Worm (Caenorhabditis elegans) whole organism, L1 larva: ENCODE measurements around the gene F01G10.6.

ENCODE experiments used
- C34B4.2 ChIP-seq: sonication (generic microtip); optimal IDR thresholded peaks from 2 replicates; lab custom pipeline; 2017; ENCODE audit warnings: mild to moderate bottlenecking, missing genetic modification characterization, missing compliant biosample characterization
- F16B12.6 ChIP-seq: fragments of 150-350 bp; optimal IDR thresholded peaks from 2 replicates; lab custom pipeline; 2014; ENCODE audit warnings: missing biosample characterization, missing genetic modification characterization
- Y116A8C.19 ChIP-seq: sonication (generic microtip); optimal IDR thresholded peaks from 2 replicates; lab custom pipeline; 2016; ENCODE audit warnings: missing compliant biosample characterization, missing genetic modification characterization, borderline replicate concordance
- aha-1 ChIP-seq: fragments of 150-350 bp; optimal IDR thresholded peaks from 2 replicates; lab custom pipeline; 2014; ENCODE audit warnings: missing biosample characterization, missing genetic modification characterization
- aly-2 ChIP-seq: fragments of 150-350 bp; optimal IDR thresholded peaks from 2 replicates; lab custom pipeline; 2014; ENCODE audit warnings: missing biosample characterization, missing genetic modification characterization
- ama-1 ChIP-seq: fragments of 150-350 bp; optimal IDR thresholded peaks from 2 replicates; lab custom pipeline; 2014
- blmp-1 ChIP-seq: fragments of 150-350 bp; optimal IDR thresholded peaks from 2 replicates; lab custom pipeline; 2014; ENCODE audit warnings: missing biosample characterization, missing genetic modification characterization
- ceh-63 ChIP-seq: fragments of 200-800 bp; sonication (Bioruptor generic); optimal IDR thresholded peaks from 2 replicates; lab custom pipeline; 2018; ENCODE audit warnings: mild to moderate bottlenecking, missing genetic modification characterization, missing compliant biosample characterization
- ceh-8 ChIP-seq: fragments of 200-800 bp; sonication (Bioruptor generic); optimal IDR thresholded peaks from 2 replicates; lab custom pipeline; 2018; ENCODE audit warnings: mild to moderate bottlenecking, missing genetic modification characterization, moderate library complexity, missing compliant biosample characterization
- ceh-82 ChIP-seq, 3 experiments: fragments of 150-350 bp in 1 of 3; sonication (generic microtip) in 2 of 3; optimal IDR thresholded peaks; 2 replicates each; lab custom pipeline; 2014 to 2017; ENCODE audit warnings: missing biosample characterization in 3 of 3, missing genetic modification characterization in 3 of 3
- ces-1 ChIP-seq: fragments of 150-350 bp; optimal IDR thresholded peaks from 2 replicates; lab custom pipeline; 2014; ENCODE audit warnings: missing biosample characterization, missing genetic modification reagents, missing genetic modification characterization
- dpl-1 ChIP-seq, 3 experiments: fragments of 150-350 bp in 2 of 3; sonication (generic microtip) in 1 of 3; optimal IDR thresholded peaks; 2 replicates each; lab custom pipeline; 2014 to 2017; ENCODE audit warnings: missing biosample characterization in 3 of 3, missing genetic modification characterization in 3 of 3, missing genetic modification reagents in 3 of 3
- efl-1 ChIP-seq, 4 experiments: fragments of 150-350 bp; optimal IDR thresholded peaks in 3 of 4; peaks in 1 of 4; 1 replicate in 1 of 4; 2 replicates in 3 of 4; lab custom pipeline; 2014; ENCODE audit warnings: missing biosample characterization in 2 of 4, missing genetic modification characterization in 2 of 4, missing genetic modification reagents in 2 of 4
- efl-3 ChIP-seq: fragments of 200-800 bp; sonication (Bioruptor generic); optimal IDR thresholded peaks from 2 replicates; lab custom pipeline; 2018; ENCODE audit warnings: mild to moderate bottlenecking, missing genetic modification characterization, missing compliant biosample characterization
- egl-13 ChIP-seq: sonication (generic microtip); optimal IDR thresholded peaks from 2 replicates; lab custom pipeline; 2016; ENCODE audit warnings: missing genotype, missing genetic modification reagents, missing genetic modification characterization, missing compliant biosample characterization
- elt-2 ChIP-seq: sonication (generic microtip); optimal IDR thresholded peaks from 2 replicates; lab custom pipeline; 2016; ENCODE audit warnings: missing genetic modification characterization, mild to moderate bottlenecking, inconsistent platforms, missing compliant biosample characterization, missing genetic modification reagents
- ets-5 ChIP-seq: fragments of 200-800 bp; sonication (Bioruptor generic); IDR thresholded peaks from 2 replicates; pipeline ENCODE4 v1.3.6; 2022; ENCODE audit warnings: missing genetic modification characterization, missing compliant biosample characterization
- fkh-10 ChIP-seq: sonication (generic microtip); optimal IDR thresholded peaks from 2 replicates; lab custom pipeline; 2017; ENCODE audit warnings: missing biosample characterization, missing genetic modification reagents, missing genetic modification characterization
- fkh-4 ChIP-seq: sonication (generic microtip); optimal IDR thresholded peaks from 2 replicates; lab custom pipeline; 2016; ENCODE audit warnings: missing compliant biosample characterization, missing genetic modification characterization, borderline replicate concordance
- fkh-8 ChIP-seq: sonication (generic microtip); optimal IDR thresholded peaks from 2 replicates; lab custom pipeline; 2016; ENCODE audit warnings: mild to moderate bottlenecking, missing genetic modification characterization, missing compliant biosample characterization
- grh-1 ChIP-seq: fragments of 200-800 bp; sonication (Bioruptor generic); IDR thresholded peaks from 2 replicates; pipeline ENCODE4 v1.3.6; 2022; ENCODE audit warnings: missing genetic modification reagents, missing genetic modification characterization, missing compliant biosample characterization
- hpl-2 ChIP-seq: fragments of 150-350 bp; optimal IDR thresholded peaks from 2 replicates; lab custom pipeline; 2014; ENCODE audit warnings: missing biosample characterization, missing genetic modification reagents, missing genetic modification characterization
- irx-1 ChIP-seq: sonication (generic microtip); optimal IDR thresholded peaks from 2 replicates; lab custom pipeline; 2016; ENCODE audit warnings: missing genetic modification characterization, missing compliant biosample characterization
- lin-13 ChIP-seq: fragments of 150-350 bp; optimal IDR thresholded peaks from 2 replicates; lab custom pipeline; 2014; ENCODE audit warnings: missing biosample characterization, missing genetic modification reagents, missing genetic modification characterization
- lin-35 ChIP-seq, 2 experiments: fragments of 150-350 bp; optimal IDR thresholded peaks; 2 replicates each; lab custom pipeline; 2014; ENCODE audit warnings: missing biosample characterization in 2 of 2, missing genetic modification characterization in 2 of 2, missing genetic modification reagents in 2 of 2
- lin-39 ChIP-seq: fragments of 150-350 bp; optimal IDR thresholded peaks from 2 replicates; lab custom pipeline; 2014; ENCODE audit warnings: missing biosample characterization, missing genetic modification reagents, missing genetic modification characterization
- mep-1 ChIP-seq: fragments of 150-350 bp; optimal IDR thresholded peaks from 2 replicates; lab custom pipeline; 2014; ENCODE audit warnings: missing biosample characterization, missing genetic modification characterization
- nhr-11 ChIP-seq: fragments of 150-350 bp; optimal IDR thresholded peaks from 2 replicates; lab custom pipeline; 2014; ENCODE audit warnings: missing biosample characterization, missing genetic modification characterization
- nhr-12 ChIP-seq: sonication (generic microtip); optimal IDR thresholded peaks from 2 replicates; lab custom pipeline; 2017; ENCODE audit warnings: missing biosample characterization, missing genetic modification characterization
- nhr-19 ChIP-seq: fragments of 200-800 bp; sonication (Bioruptor generic); conservative IDR thresholded peaks from 2 replicates; pipeline ENCODE4 v1.3.6; 2022; ENCODE audit warnings: missing genetic modification characterization, missing compliant biosample characterization
- nhr-47 ChIP-seq: sonication (generic microtip); optimal IDR thresholded peaks from 2 replicates; lab custom pipeline; 2016; ENCODE audit warnings: mild to moderate bottlenecking, missing genetic modification characterization, moderate library complexity, missing compliant biosample characterization
- nhr-76 ChIP-seq: sonication (generic microtip); optimal IDR thresholded peaks from 2 replicates; lab custom pipeline; 2017; ENCODE audit warnings: missing biosample characterization, missing genetic modification characterization
- nhr-77 ChIP-seq: fragments of 150-350 bp; optimal IDR thresholded peaks from 2 replicates; lab custom pipeline; 2014; ENCODE audit warnings: missing biosample characterization, missing genetic modification characterization
- nhr-90 ChIP-seq: sonication (generic microtip); optimal IDR thresholded peaks from 2 replicates; lab custom pipeline; 2016; ENCODE audit warnings: mild to moderate bottlenecking, missing genetic modification characterization, missing compliant biosample characterization; ENCODE audit not compliant: poor library complexity
- pag-3 ChIP-seq: sonication (generic microtip); optimal IDR thresholded peaks from 2 replicates; lab custom pipeline; 2017; ENCODE audit warnings: missing genetic modification characterization, mild to moderate bottlenecking, missing compliant biosample characterization, antibody characterized with exemption, borderline replicate concordance; ENCODE audit not compliant: insufficient read depth
- pax-3 ChIP-seq: fragments of 200-800 bp; sonication (Bioruptor generic); optimal IDR thresholded peaks from 2 replicates; lab custom pipeline; 2018; ENCODE audit warnings: mild to moderate bottlenecking, missing genetic modification characterization, moderate library complexity, missing compliant biosample characterization
- pqm-1 ChIP-seq: sonication (generic microtip); optimal IDR thresholded peaks from 3 replicates; lab custom pipeline; 2017; ENCODE audit warnings: missing biosample characterization, missing genetic modification characterization
- rnt-1 ChIP-seq: sonication (generic microtip); optimal IDR thresholded peaks from 2 replicates; lab custom pipeline; 2016; ENCODE audit warnings: mild to moderate bottlenecking, missing genetic modification characterization, moderate library complexity, missing compliant biosample characterization
- skn-1 ChIP-seq: fragments of 150-350 bp; optimal IDR thresholded peaks from 2 replicates; lab custom pipeline; 2014; ENCODE audit warnings: missing biosample characterization, missing genetic modification characterization
- snu-23 ChIP-seq: sonication (generic microtip); optimal IDR thresholded peaks from 2 replicates; lab custom pipeline; 2016; ENCODE audit warnings: missing genetic modification characterization, missing compliant biosample characterization
- sptf-1 ChIP-seq: fragments of 150-350 bp; optimal IDR thresholded peaks from 2 replicates; lab custom pipeline; 2014; ENCODE audit warnings: missing biosample characterization, missing genetic modification characterization
- sup-37 ChIP-seq: fragments of 200-800 bp; sonication (Bioruptor generic); optimal IDR thresholded peaks from 2 replicates; lab custom pipeline; 2018; ENCODE audit warnings: mild to moderate bottlenecking, missing genetic modification characterization, missing compliant biosample characterization
- swsn-7 ChIP-seq: sonication (generic microtip); optimal IDR thresholded peaks from 2 replicates; lab custom pipeline; 2016; ENCODE audit warnings: missing genetic modification characterization, missing compliant biosample characterization
- tlp-1 ChIP-seq: fragments of 150-350 bp; optimal IDR thresholded peaks from 2 replicates; lab custom pipeline; 2014; ENCODE audit warnings: missing biosample characterization, missing genetic modification characterization
- unc-62 ChIP-seq: fragments of 150-350 bp; optimal IDR thresholded peaks from 2 replicates; lab custom pipeline; 2014; ENCODE audit warnings: missing biosample characterization, missing genetic modification reagents, missing genetic modification characterization
- unc-86 ChIP-seq: sonication (generic microtip); optimal IDR thresholded peaks from 2 replicates; lab custom pipeline; 2016; ENCODE audit warnings: missing genetic modification characterization, missing compliant biosample characterization
- vab-15 ChIP-seq: sonication (generic microtip); optimal IDR thresholded peaks from 2 replicates; lab custom pipeline; 2017; ENCODE audit warnings: missing genotype, mild to moderate bottlenecking, missing genetic modification characterization, missing compliant biosample characterization
- xbp-1 ChIP-seq: sonication (generic microtip); optimal IDR thresholded peaks from 2 replicates; lab custom pipeline; 2016; ENCODE audit warnings: missing genetic modification characterization, missing compliant biosample characterization
- zag-1 ChIP-seq: fragments of 150-350 bp; optimal IDR thresholded peaks from 2 replicates; lab custom pipeline; 2014; ENCODE audit warnings: missing biosample characterization, missing genetic modification characterization
- zip-4 ChIP-seq: fragments of 200-800 bp; sonication (Bioruptor generic); optimal IDR thresholded peaks from 2 replicates; lab custom pipeline; 2018; ENCODE audit warnings: mild to moderate bottlenecking, missing genetic modification characterization, moderate library complexity, missing compliant biosample characterization
- ztf-11 ChIP-seq, 2 experiments: sonication (generic microtip); optimal IDR thresholded peaks; 2 replicates each; lab custom pipeline; 2016 to 2017; ENCODE audit warnings: missing genetic modification characterization in 2 of 2, missing biosample characterization in 1 of 2, missing compliant biosample characterization in 1 of 2
- ztf-4 ChIP-seq: fragments of 150-350 bp; optimal IDR thresholded peaks from 2 replicates; lab custom pipeline; 2014; ENCODE audit warnings: missing biosample characterization, missing genetic modification characterization

Gene F01G10.6

ce11 chrIV:10180133-10180749 lies 47.2 kb downstream of the F01G10.6 start, which contains the start of gene gta-1 (continued):
- no peak for TF ChIP-seq grh-1 (GFP tag; lab: Robert Waterston, UW)
- no peak for TF ChIP-seq vab-15 (tag; lab: Kevin White, UChicago)
- no peak for TF ChIP-seq hpl-2 (GFP tag; lab: Kevin White, UChicago)
- no peak for TF ChIP-seq aly-2 (tag; lab: Kevin White, UChicago)
- peak; percentile 11 for TF ChIP-seq mep-1 (tag; lab: Kevin White, UChicago)
- peak; percentile 93 for TF ChIP-seq blmp-1 (tag; lab: Kevin White, UChicago)
- no peak for TF ChIP-seq ceh-8 (GFP tag; lab: Kevin White, UChicago)
- TF ChIP-seq fkh-4 (tag; lab: Kevin White, UChicago), result no peak
- peak in 2 of 3 experiments; percentile 18 to 19 for TF ChIP-seq dpl-1 (GFP tag; optimal IDR thresholded peaks at IDR 0.05; lab: Kevin White, UChicago)
- TF ChIP-seq skn-1 (tag; lab: Kevin White, UChicago), result no peak
- no peak for TF ChIP-seq nhr-90 (tag; lab: Kevin White, UChicago)
- no peak for TF ChIP-seq zip-4 (GFP tag; lab: Kevin White, UChicago)
- TF ChIP-seq lin-39 (tag; lab: Kevin White, UChicago), result peak; percentile 36
- TF ChIP-seq snu-23 (GFP tag; lab: Kevin White, UChicago), result peak; percentile 65
- no peak for TF ChIP-seq nhr-11 (tag; lab: Kevin White, UChicago)
- no peak for TF ChIP-seq egl-13 (tag; lab: Kevin White, UChicago)
- no peak for TF ChIP-seq F16B12.6
- TF ChIP-seq ceh-63, result no peak
- TF ChIP-seq zag-1 (tag; lab: Kevin White, UChicago), result no peak
- TF ChIP-seq xbp-1 (tag; lab: Kevin White, UChicago), result peak; percentile 7
- TF ChIP-seq sptf-1 (tag; lab: Kevin White, UChicago), result no peak
- TF ChIP-seq ama-1 (lab: Kevin White, UChicago), result no peak
- no peak for TF ChIP-seq C34B4.2
- no peak for TF ChIP-seq irx-1 (tag; lab: Kevin White, UChicago)
- no peak for TF ChIP-seq aha-1 (tag; lab: Kevin White, UChicago)
- no peak for TF ChIP-seq ceh-82 (tag; optimal IDR thresholded peaks at IDR 0.05; lab: Kevin White, UChicago)
- no peak for TF ChIP-seq tlp-1
- no peak for TF ChIP-seq Y116A8C.19 (tag; lab: Kevin White, UChicago)
- TF ChIP-seq fkh-8 (tag; lab: Kevin White, UChicago), result no peak
- TF ChIP-seq nhr-76 (tag; lab: Kevin White, UChicago), result no peak
- no peak for TF ChIP-seq ztf-11 (tag; optimal IDR thresholded peaks at IDR 0.05; lab: Kevin White, UChicago)
- no peak for TF ChIP-seq ets-5
- no peak for TF ChIP-seq nhr-77
- TF ChIP-seq rnt-1 (tag; lab: Kevin White, UChicago), result peak; percentile 66
- no peak for TF ChIP-seq fkh-10
- TF ChIP-seq lin-13, result no peak
- no peak for TF ChIP-seq elt-2 (tag; lab: Kevin White, UChicago)
- TF ChIP-seq sup-37 (GFP tag; lab: Kevin White, UChicago), result no peak
- peak; percentile 19 for TF ChIP-seq swsn-7 (tag; lab: Kevin White, UChicago)
- TF ChIP-seq nhr-12, result no peak
- TF ChIP-seq unc-86 (tag; lab: Kevin White, UChicago), result no peak
- no peak for TF ChIP-seq ztf-4 (tag; lab: Kevin White, UChicago)
- no peak for TF ChIP-seq pag-3 (tag; lab: Kevin White, UChicago)
- peak; percentile 50 for TF ChIP-seq nhr-19 (GFP tag; lab: Robert Waterston, UW)
- TF ChIP-seq pax-3 (tag; lab: Kevin White, UChicago), result no peak
- TF ChIP-seq efl-1 (optimal IDR thresholded peaks at IDR 0.05; lab: Kevin White, UChicago), result peak in 1 of 2 experiments; percentile 18
- peak; percentile 28 to 89 for TF ChIP-seq efl-1 (GFP tag; optimal IDR thresholded peaks at IDR 0.05 in 1 of 2; lab: Kevin White, UChicago)
- TF ChIP-seq efl-3, result no peak
- TF ChIP-seq lin-35 (GFP tag; optimal IDR thresholded peaks at IDR 0.05; lab: Kevin White, UChicago), result peak; percentile 15 to 32
- no peak for TF ChIP-seq ces-1
- TF ChIP-seq nhr-47, result no peak
- TF ChIP-seq unc-62 (GFP tag; lab: Kevin White, UChicago), result no peak
- no peak for TF ChIP-seq pqm-1 (tag; lab: Kevin White, UChicago)
